Worm (Caenorhabditis elegans) whole organism, midembryonic: Measurements from ENCODE around the gene clc-19.

Experiments used
- T22C8.4 ChIP-seq: fragments of 200-800 bp; sonication (Bioruptor generic); IDR thresholded peaks from 2 replicates; pipeline ENCODE4 v1.3.6; 2022; ENCODE audit warnings: missing genetic modification characterization, missing compliant biosample characterization
- cog-1 ChIP-seq: sonication (generic microtip); optimal IDR thresholded peaks from 2 replicates; lab custom pipeline; 2016; ENCODE audit warnings: missing genetic modification characterization, missing compliant biosample characterization
- flt-1 ChIP-seq: fragments of 200-800 bp; sonication (Bioruptor generic); IDR thresholded peaks from 2 replicates; pipeline ENCODE4 v1.3.6; 2022; ENCODE audit warnings: missing genetic modification characterization, missing compliant biosample characterization
- med-1 ChIP-seq: sonication (generic microtip); optimal IDR thresholded peaks from 2 replicates; lab custom pipeline; 2017; ENCODE audit warnings: missing genetic modification characterization, mild to moderate bottlenecking, missing compliant biosample characterization, antibody characterized with exemption, missing genetic modification reagents; ENCODE audit not compliant: insufficient read depth
- ref-1 ChIP-seq: fragments of 200-800 bp; sonication (Bioruptor generic); conservative IDR thresholded peaks from 2 replicates; pipeline ENCODE4 v1.3.6; 2022; ENCODE audit warnings: missing genetic modification reagents, missing genetic modification characterization, missing compliant biosample characterization
- tab-1 ChIP-seq: fragments of 200-800 bp; sonication (Bioruptor generic); IDR thresholded peaks from 2 replicates; pipeline ENCODE4 v1.3.6; 2022; ENCODE audit warnings: missing genetic modification characterization, missing compliant biosample characterization
- ztf-23 ChIP-seq: fragments of 200-800 bp; sonication (Bioruptor generic); IDR thresholded peaks from 2 replicates; pipeline ENCODE4 v1.3.6; 2022; ENCODE audit warnings: missing genetic modification reagents, missing genetic modification characterization, missing compliant biosample characterization
- ztf-29 ChIP-seq: fragments of 200-800 bp; sonication (Bioruptor generic); IDR thresholded peaks from 2 replicates; pipeline ENCODE4 v1.3.6; 2022; ENCODE audit warnings: missing genetic modification reagents, missing genetic modification characterization, missing compliant biosample characterization

ce11 chrIII:868866-869265 lies 4.5 kb downstream of the clc-19 start:
- TF ChIP-seq tab-1 (GFP tag; lab: Robert Waterston, UW), result no peak
- no peak for TF ChIP-seq ztf-29
- no peak for TF ChIP-seq cog-1 (tag; lab: Kevin White, UChicago)
- TF ChIP-seq flt-1 (GFP tag; lab: Robert Waterston, UW), result no peak
- no peak for TF ChIP-seq med-1 (GFP tag; lab: Kevin White, UChicago)
- TF ChIP-seq ztf-23, result no peak
- TF ChIP-seq T22C8.4 (GFP tag; lab: Robert Waterston, UW), result no peak
- TF ChIP-seq ref-1, result no peak
